Fruit fly (Drosophila melanogaster): Measurements from ENCODE around the gene Bx42.

DNA sequence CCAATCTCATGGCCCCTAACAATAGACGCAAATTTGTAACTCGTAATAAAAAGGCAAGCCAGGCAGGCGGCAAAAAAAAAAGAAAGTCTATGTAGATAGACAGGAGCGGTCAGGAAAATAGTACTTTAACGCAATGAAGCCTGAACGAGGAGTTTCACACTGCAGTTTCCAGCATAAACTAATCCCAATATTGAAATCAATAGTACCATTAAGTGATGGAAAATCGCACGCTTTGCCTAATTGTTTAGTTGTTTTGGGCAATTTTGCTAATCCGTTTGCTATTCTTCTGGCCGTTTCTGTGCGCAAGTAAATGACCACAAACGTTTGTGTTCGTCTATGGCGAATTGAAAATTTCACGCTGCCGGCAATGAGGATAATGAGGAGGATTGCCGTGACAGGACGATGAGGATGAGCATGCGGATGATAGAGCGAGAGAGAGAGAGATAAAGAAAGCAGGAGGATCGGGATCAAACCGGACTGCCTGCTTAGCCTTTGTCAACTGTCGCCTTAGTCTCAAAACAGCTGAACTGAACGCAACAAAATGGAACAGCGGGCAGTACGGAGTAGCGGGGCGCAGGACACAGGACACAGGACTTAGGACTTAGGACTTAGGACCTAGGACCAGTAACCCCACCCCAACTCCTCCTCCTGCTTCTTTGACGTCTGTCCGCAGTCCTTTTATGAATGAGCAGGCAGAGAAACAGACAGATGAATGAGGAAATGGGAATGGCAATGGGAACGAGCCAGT, 21.0 kb upstream of the Bx42 start:
- no peak for TF ChIP-seq Myc (optimal IDR thresholded peaks at IDR 0.05)
- no peak for TF ChIP-seq insv (optimal IDR thresholded peaks at IDR 0.05)

Data from Kc167 (cell line).